Fruit fly (Drosophila melanogaster) whole organism, embryonic: ENCODE measurements around the gene CG42819.
A peak's percentile ranks its signal among the peaks of the same experiment; 100 is the strongest.

Source experiments
- CG10209 ChIP-seq: fragments of 200-800 bp; sonication (Bioruptor generic); optimal IDR thresholded peaks from 3 replicates; lab custom pipeline; 2017; ENCODE audit warnings: missing biosample characterization, mild to moderate bottlenecking, missing genetic modification characterization, missing genetic modification reagents
- CG10431 ChIP-seq: fragments of 200-800 bp; sonication (Bioruptor generic); optimal IDR thresholded peaks from 3 replicates; lab custom pipeline; 2018; ENCODE audit warnings: missing biosample characterization, mild to moderate bottlenecking, missing genetic modification characterization
- CG10654 ChIP-seq: fragments of 200-800 bp; sonication (Bioruptor generic); optimal IDR thresholded peaks from 2 replicates; lab custom pipeline; 2016; ENCODE audit warnings: missing biosample characterization, missing genetic modification characterization
- CG11696 ChIP-seq: fragments of 200-800 bp; sonication (Bioruptor generic); IDR thresholded peaks from 2 replicates; pipeline ENCODE4 v1.3.6; 2022; ENCODE audit warnings: missing biosample characterization, missing genetic modification characterization
- CG12236 ChIP-seq: fragments of 200-800 bp; sonication (Bioruptor generic); optimal IDR thresholded peaks from 2 replicates; lab custom pipeline; 2016; ENCODE audit warnings: missing biosample characterization, missing genetic modification characterization
- CG13894 ChIP-seq: fragments of 200-800 bp; sonication (Bioruptor generic); optimal IDR thresholded peaks from 3 replicates; lab custom pipeline; 2018; ENCODE audit warnings: missing biosample characterization, mild to moderate bottlenecking, missing genetic modification characterization, moderate library complexity
- CG14441 ChIP-seq: fragments of 200-800 bp; sonication (Bioruptor generic); IDR thresholded peaks from 2 replicates; pipeline ENCODE4 v1.3.6; 2022; ENCODE audit warnings: missing biosample characterization, missing genetic modification characterization
- CG1529 ChIP-seq: fragments of 200-800 bp; sonication (Bioruptor generic); optimal IDR thresholded peaks from 3 replicates; lab custom pipeline; 2018; ENCODE audit warnings: missing biosample characterization, missing genetic modification characterization
- CG1647 ChIP-seq: fragments of 200-800 bp; sonication (Bioruptor generic); optimal IDR thresholded peaks from 3 replicates; lab custom pipeline; 2016; ENCODE audit warnings: missing biosample characterization, missing genetic modification characterization
- CG17802 ChIP-seq: fragments of 200-800 bp; sonication (Bioruptor generic); optimal IDR thresholded peaks from 2 replicates; lab custom pipeline; 2018; ENCODE audit warnings: missing biosample characterization, mild to moderate bottlenecking, missing genetic modification characterization, moderate library complexity
- CG2712 ChIP-seq: fragments of 200-800 bp; optimal IDR thresholded peaks from 3 replicates; lab custom pipeline; 2019; ENCODE audit warnings: missing biosample characterization, mild to moderate bottlenecking, missing genetic modification characterization, moderate library complexity
- CG31365 ChIP-seq: fragments of 200-800 bp; sonication (Bioruptor generic); optimal IDR thresholded peaks from 2 replicates; lab custom pipeline; 2018; ENCODE audit warnings: missing biosample characterization, mild to moderate bottlenecking, missing genetic modification characterization
- CG3995 ChIP-seq: fragments of 200-800 bp; sonication (Bioruptor generic); optimal IDR thresholded peaks from 3 replicates; lab custom pipeline; 2016; ENCODE audit warnings: missing biosample characterization, missing genetic modification characterization
- CG6654 ChIP-seq: fragments of 200-800 bp; sonication (Bioruptor generic); optimal IDR thresholded peaks from 2 replicates; lab custom pipeline; 2017; ENCODE audit warnings: missing biosample characterization, mild to moderate bottlenecking, missing genetic modification characterization
- CG7271 ChIP-seq: fragments of 200-800 bp; sonication (Bioruptor generic); optimal IDR thresholded peaks from 2 replicates; lab custom pipeline; 2018; ENCODE audit warnings: missing biosample characterization, mild to moderate bottlenecking, missing genetic modification characterization, moderate library complexity
- CG7928 ChIP-seq: fragments of 200-800 bp; sonication (Bioruptor generic); optimal IDR thresholded peaks from 2 replicates; lab custom pipeline; 2017; ENCODE audit warnings: missing biosample characterization, mild to moderate bottlenecking, missing genetic modification characterization
- CG8290 ChIP-seq, 3 experiments: fragments of 200-800 bp; sonication (Bioruptor generic); optimal IDR thresholded peaks; 2 replicates each; lab custom pipeline; 2016 to 2019; ENCODE audit warnings: missing biosample characterization in 3 of 3, missing genetic modification characterization in 3 of 3, mild to moderate bottlenecking in 2 of 3, moderate library complexity in 1 of 3
- GATAe ChIP-seq: fragments of 200-800 bp; sonication (Bioruptor generic); conservative IDR thresholded peaks from 2 replicates; pipeline ENCODE4 v1.3.6; 2022; ENCODE audit warnings: missing biosample characterization, missing genetic modification characterization
- HLH54F ChIP-seq: fragments of 200-800 bp; sonication (Bioruptor generic); optimal IDR thresholded peaks from 3 replicates; lab custom pipeline; 2016; ENCODE audit warnings: missing biosample characterization, missing genetic modification characterization
- HmgD ChIP-seq: fragments of 200-800 bp; sonication (Bioruptor generic); optimal IDR thresholded peaks from 3 replicates; lab custom pipeline; 2016; ENCODE audit warnings: missing biosample characterization, missing genetic modification characterization
- Lpt ChIP-seq: fragments of >200 bp; optimal IDR thresholded peaks from 2 replicates; lab custom pipeline; 2018; ENCODE audit warnings: missing biosample characterization, missing genetic modification characterization
- Mad ChIP-seq: fragments of 200-800 bp; sonication (Bioruptor generic); optimal IDR thresholded peaks from 2 replicates; lab custom pipeline; 2016; ENCODE audit warnings: missing biosample characterization, missing genetic modification characterization
- Nf-YB ChIP-seq: fragments of 200-800 bp; sonication (Bioruptor generic); optimal IDR thresholded peaks from 3 replicates; lab custom pipeline; 2019; ENCODE audit warnings: missing biosample characterization, mild to moderate bottlenecking, missing genetic modification characterization, moderate library complexity
- NfI ChIP-seq: fragments of 200-800 bp; sonication (Bioruptor generic); optimal IDR thresholded peaks from 3 replicates; lab custom pipeline; 2018; ENCODE audit warnings: missing biosample characterization, mild to moderate bottlenecking, missing genetic modification characterization, moderate library complexity
- Rx ChIP-seq: fragments of 200-800 bp; sonication (Bioruptor generic); IDR thresholded peaks from 2 replicates; pipeline ENCODE4 v1.3.6; 2022; ENCODE audit warnings: missing biosample characterization, missing genetic modification characterization
- Xbp1 ChIP-seq: fragments of 200-800 bp; sonication (Bioruptor generic); optimal IDR thresholded peaks from 3 replicates; lab custom pipeline; 2016; ENCODE audit warnings: missing biosample characterization, mild to moderate bottlenecking, missing genetic modification characterization
- amos ChIP-seq: fragments of 200-800 bp; sonication (Bioruptor generic); IDR thresholded peaks from 2 replicates; pipeline ENCODE4 v1.3.6; 2022; ENCODE audit warnings: missing biosample characterization, missing genetic modification characterization; ENCODE audit not compliant: partially characterized antibody
- bigmax ChIP-seq: fragments of 200-800 bp; sonication (Bioruptor generic); optimal IDR thresholded peaks from 2 replicates; lab custom pipeline; 2018; ENCODE audit warnings: missing biosample characterization, mild to moderate bottlenecking, missing genetic modification characterization
- bsh ChIP-seq, 2 experiments: fragments of 200-800 bp; sonication (Bioruptor generic); optimal IDR thresholded peaks; 2 replicates each; lab custom pipeline; 2017 to 2018; ENCODE audit warnings: mild to moderate bottlenecking in 2 of 2, missing biosample characterization in 2 of 2, missing genetic modification characterization in 2 of 2, moderate library complexity in 1 of 2
- chn ChIP-seq: fragments of 200-800 bp; sonication (Bioruptor generic); optimal IDR thresholded peaks from 2 replicates; lab custom pipeline; 2016; ENCODE audit warnings: missing biosample characterization, missing genetic modification characterization
- dati ChIP-seq: fragments of 200-800 bp; sonication (Bioruptor generic); IDR thresholded peaks from 2 replicates; pipeline ENCODE4 v1.3.6; 2022; ENCODE audit warnings: missing biosample characterization, missing genetic modification characterization
- dimm ChIP-seq: fragments of 200-800 bp; sonication (Bioruptor generic); IDR thresholded peaks from 2 replicates; pipeline ENCODE4 v1.3.6; 2022; ENCODE audit warnings: missing biosample characterization, missing genetic modification characterization
- exex ChIP-seq: fragments of 200-800 bp; sonication (Bioruptor generic); optimal IDR thresholded peaks from 4 replicates; lab custom pipeline; 2018; ENCODE audit warnings: missing biosample characterization, mild to moderate bottlenecking, missing genetic modification characterization, moderate library complexity
- gem ChIP-seq: fragments of 200-800 bp; sonication (Bioruptor generic); optimal IDR thresholded peaks from 2 replicates; lab custom pipeline; 2019; ENCODE audit warnings: missing biosample characterization, mild to moderate bottlenecking, missing genetic modification characterization, moderate library complexity
- h ChIP-seq: fragments of >200 bp; optimal IDR thresholded peaks from 2 replicates; lab custom pipeline; 2017
- ken ChIP-seq: fragments of 200-800 bp; sonication (Bioruptor generic); IDR thresholded peaks from 3 replicates; pipeline ENCODE4 v1.3.6; 2022; ENCODE audit warnings: missing biosample characterization, missing genetic modification characterization
- lov ChIP-seq, 2 experiments: fragments of 200-800 bp in 1 of 2; fragments of >200 bp in 1 of 2; sonication (Bioruptor generic) in 1 of 2; IDR thresholded peaks in 1 of 2; optimal IDR thresholded peaks in 1 of 2; 2 replicates in 1 of 2; 3 replicates in 1 of 2; pipeline versions ENCODE4 v1.3.6 to Lab custom; 2017 to 2022; ENCODE audit warnings: missing biosample characterization in 1 of 2, missing genetic modification characterization in 1 of 2
- pho ChIP-seq: fragments of 200-800 bp; sonication (Bioruptor generic); optimal IDR thresholded peaks from 2 replicates; lab custom pipeline; 2016; ENCODE audit warnings: missing biosample characterization, missing genetic modification characterization
- salm ChIP-seq: fragments of 200-800 bp; sonication (Bioruptor generic); optimal IDR thresholded peaks from 2 replicates; lab custom pipeline; 2018; ENCODE audit warnings: missing biosample characterization, mild to moderate bottlenecking, missing genetic modification characterization
- sd ChIP-seq: fragments of 200-800 bp; sonication (Bioruptor generic); optimal IDR thresholded peaks from 3 replicates; lab custom pipeline; 2018; ENCODE audit warnings: missing biosample characterization, mild to moderate bottlenecking, missing genetic modification characterization, moderate library complexity
- seq ChIP-seq: fragments of 200-800 bp; sonication (Bioruptor generic); IDR thresholded peaks from 2 replicates; pipeline ENCODE4 v1.3.6; 2022; ENCODE audit warnings: missing biosample characterization, missing genetic modification characterization
- sisA ChIP-seq: fragments of 200-800 bp; sonication (Bioruptor generic); IDR thresholded peaks from 2 replicates; pipeline ENCODE4 v1.3.6; 2022; ENCODE audit warnings: missing biosample characterization, missing genetic modification characterization
- so ChIP-seq: fragments of 200-800 bp; sonication (Bioruptor generic); IDR thresholded peaks from 3 replicates; pipeline ENCODE4 v1.3.6; 2022; ENCODE audit warnings: missing biosample characterization, missing genetic modification characterization
- trh ChIP-seq: fragments of 200-800 bp; sonication (Bioruptor generic); optimal IDR thresholded peaks from 2 replicates; lab custom pipeline; 2016; ENCODE audit warnings: missing biosample characterization, missing genetic modification characterization
- unc-4 ChIP-seq: fragments of 200-800 bp; sonication (Bioruptor generic); IDR thresholded peaks from 2 replicates; pipeline ENCODE4 v1.3.6; 2022; ENCODE audit warnings: missing biosample characterization, missing genetic modification characterization; ENCODE audit not compliant: partially characterized antibody
- usp ChIP-seq: fragments of >200 bp; optimal IDR thresholded peaks from 2 replicates; lab custom pipeline; 2017; ENCODE audit warnings: missing biosample characterization, missing genetic modification characterization
- z ChIP-seq: fragments of 200-800 bp; sonication (Bioruptor generic); IDR thresholded peaks from 3 replicates; pipeline ENCODE4 v1.3.6; 2022; ENCODE audit warnings: missing biosample characterization, missing genetic modification characterization
- zen2 ChIP-seq: fragments of 200-800 bp; sonication (Bioruptor generic); IDR thresholded peaks from 3 replicates; pipeline ENCODE4 v1.3.6; 2022; ENCODE audit warnings: missing biosample characterization, missing genetic modification characterization; ENCODE audit not compliant: partially characterized antibody

Gene CG42819

dm6 chr2L:8362273-8362954 lies 26.7 kb downstream of the CG42819 start, which contains the start of gene CG7627 (continued):
- peak; percentile 34 for TF ChIP-seq CG17802
- TF ChIP-seq CG31365 (tag; lab: Kevin White, UChicago), result peak; percentile 59
- peak; percentile 41 for TF ChIP-seq sd (tag; lab: Kevin White, UChicago)
- peak; percentile 34 for TF ChIP-seq trh (GFP tag; lab: Kevin White, UChicago)
- TF ChIP-seq CG12236 (GFP tag; lab: Kevin White, UChicago), result no peak
- TF ChIP-seq CG10654 (GFP tag; lab: Kevin White, UChicago), result peak; percentile 50
- peak; percentile 26 for TF ChIP-seq Nf-YB (GFP tag; lab: Kevin White, UChicago)
- TF ChIP-seq CG1529 (GFP tag; lab: Kevin White, UChicago), result peak; percentile 20
- TF ChIP-seq CG6654 (GFP tag; lab: Kevin White, UChicago), result peak; percentile 53
- TF ChIP-seq CG1647, result peak; percentile 46
- TF ChIP-seq salm (tag; lab: Kevin White, UChicago), result no peak
- peak; percentile 80 for TF ChIP-seq CG14441 (GFP tag; lab: Robert Waterston, UW)
- TF ChIP-seq bsh (GFP tag; optimal IDR thresholded peaks at IDR 0.05; lab: Kevin White, UChicago), result peak in 1 of 2 experiments; percentile 72
- no peak for TF ChIP-seq Lpt (GFP tag; lab: Kevin White, UChicago)
- TF ChIP-seq CG10431 (GFP tag; lab: Kevin White, UChicago), result no peak
- TF ChIP-seq so, result peak; percentile 74
- TF ChIP-seq CG13894 (tag; lab: Kevin White, UChicago), result peak; percentile 75
- TF ChIP-seq Mad, result no peak
- peak; percentile 52 for TF ChIP-seq NfI (GFP tag; lab: Kevin White, UChicago)
- TF ChIP-seq chn (GFP tag; lab: Kevin White, UChicago), result peak; percentile 56
- TF ChIP-seq CG2712, result peak; percentile 79
- no peak for TF ChIP-seq CG7271 (tag; lab: Kevin White, UChicago)
- TF ChIP-seq dati (GFP tag; lab: Robert Waterston, UW), result peak; percentile 61; the same call in 1 of the 2 replicates
- TF ChIP-seq seq (GFP tag; lab: Robert Waterston, UW), result peak; percentile 71
- peak; percentile 77 for TF ChIP-seq exex (tag; lab: Kevin White, UChicago)
- TF ChIP-seq CG3995 (GFP tag; lab: Kevin White, UChicago), result peak; percentile 7
- TF ChIP-seq CG10209, result peak; percentile 79
- TF ChIP-seq HLH54F (GFP tag; lab: Kevin White, UChicago), result peak; percentile 72
- peak; percentile 79 for TF ChIP-seq sisA
- no peak for TF ChIP-seq usp
- peak; percentile 27; the same call in 1 of the 2 replicates for TF ChIP-seq amos
- peak; percentile 49 for TF ChIP-seq CG7928 (GFP tag; lab: Kevin White, UChicago)
- no peak for TF ChIP-seq bigmax (GFP tag; lab: Kevin White, UChicago)
- TF ChIP-seq CG8290 (GFP tag; optimal IDR thresholded peaks at IDR 0.05; lab: Kevin White, UChicago), result peak; percentile 22
- TF ChIP-seq CG8290 (tag; optimal IDR thresholded peaks at IDR 0.05; lab: Kevin White, UChicago), result peak in 1 of 2 experiments; percentile 71
- TF ChIP-seq dimm, result peak; percentile 70; the same call in 1 of the 2 replicates
- TF ChIP-seq Rx, result peak; percentile 60
- TF ChIP-seq GATAe (GFP tag; lab: Robert Waterston, UW), result peak; percentile 38; the same call in 1 of the 2 replicates
- TF ChIP-seq unc-4, result no peak
- no peak for TF ChIP-seq lov (optimal IDR thresholded peaks at IDR 0.05; lab: Kevin White, UChicago)
- TF ChIP-seq lov (GFP tag; IDR thresholded peaks at IDR 0.05; lab: Robert Waterston, UW), result peak; percentile 68; the same call in 2 of the 3 replicates
- TF ChIP-seq zen2 (GFP tag; lab: Robert Waterston, UW), result no peak
- peak; percentile 83 for TF ChIP-seq gem
- peak; percentile 65 for TF ChIP-seq HmgD
- 0 out of 2 replicates have a peak, but pooled peaks have one; percentile 34 for TF ChIP-seq CG11696 (GFP tag; lab: Robert Waterston, UW)
- peak; percentile 72 for TF ChIP-seq Xbp1 (GFP tag; lab: Kevin White, UChicago)
- no peak for TF ChIP-seq z (GFP tag; lab: Robert Waterston, UW)
- peak; percentile 59 for TF ChIP-seq pho (GFP tag; lab: Kevin White, UChicago)
- 0 out of 3 replicates have a peak, but pooled peaks have one; percentile 53 for TF ChIP-seq ken
- no peak for TF ChIP-seq h (lab: Kevin White, UChicago)
